Worm (Caenorhabditis elegans): ENCODE results near the gene C25H3.11.

DNA sequence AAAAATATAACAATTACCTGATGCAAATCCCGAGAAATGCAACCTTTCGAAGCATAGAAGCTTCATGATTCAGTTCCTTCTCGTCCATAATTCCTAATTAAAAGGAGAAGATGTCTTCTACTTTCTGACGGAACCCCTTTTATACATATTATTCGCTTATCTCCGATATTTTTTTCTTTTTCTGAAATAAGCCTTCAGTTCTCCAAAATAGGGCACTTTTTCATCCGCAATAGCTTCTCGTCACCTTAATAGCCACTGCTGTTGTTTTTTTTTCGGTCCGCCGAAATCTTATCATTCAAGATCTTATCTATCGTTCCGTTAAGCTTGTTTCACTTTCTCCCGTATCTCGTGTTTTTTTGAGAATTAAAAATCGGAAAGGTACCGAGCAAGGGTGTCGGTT is 36.5 kb downstream of the C25H3.11 start, which contains the start of gene bli-2:
- TF ChIP-seq snpc-4 (tag; optimal IDR thresholded peaks at IDR 0.05) (no peak), hlh-4 (tag; optimal IDR thresholded peaks at IDR 0.05) (no peak), mef-2 (tag; optimal IDR thresholded peaks at IDR 0.05) (no peak), skn-1 (tag; optimal IDR thresholded peaks at IDR 0.05) (no peak), mdl-1 (tag; optimal IDR thresholded peaks at IDR 0.05) (no peak), mep-1 (tag; optimal IDR thresholded peaks at IDR 0.05) (no peak), unc-130 (tag; optimal IDR thresholded peaks at IDR 0.05) (no peak), fkh-10 (GFP tag; optimal IDR thresholded peaks at IDR 0.05) (no peak), hlh-17 (GFP tag; optimal IDR thresholded peaks at IDR 0.05; ENCODE audit: borderline replicate concordance) (no peak), ztf-11 (tag; optimal IDR thresholded peaks at IDR 0.05) (no peak), lin-13 (GFP tag; optimal IDR thresholded peaks at IDR 0.05) (no peak), nhr-20 (tag; optimal IDR thresholded peaks at IDR 0.05) (no peak)
